Fruit fly (Drosophila melanogaster): ENCODE measurements around the gene CG3437.

The CG3437 gene

dm6 chr3L:9425838-9426237, 31.6 kb downstream of the CG3437 start (continued):
- TF ChIP-seq ftz-f1 (GFP tag; optimal IDR thresholded peaks at IDR 0.05), result no peak
- peak; percentile 21 for TF ChIP-seq Oli (tag; optimal IDR thresholded peaks at IDR 0.05)
- TF ChIP-seq dmrt99B (tag; optimal IDR thresholded peaks at IDR 0.05), result peak; percentile 26
- peak; percentile 20 for TF ChIP-seq CG17385 (GFP tag; optimal IDR thresholded peaks at IDR 0.05)
- TF ChIP-seq PHDP (tag; optimal IDR thresholded peaks at IDR 0.05), result peak; percentile 10
- peak; percentile 12 for TF ChIP-seq CG10979 (tag; optimal IDR thresholded peaks at IDR 0.05)
- TF ChIP-seq Xrp1 (GFP tag; IDR thresholded peaks at IDR 0.05), result peak; percentile 14; the same call in 1 of the 2 replicates
- TF ChIP-seq CG18764 (GFP tag; optimal IDR thresholded peaks at IDR 0.05), result no peak
- TF ChIP-seq stc (GFP tag; IDR thresholded peaks at IDR 0.05), result peak; percentile 17; the same call in 1 of the 2 replicates
- TF ChIP-seq mam (GFP tag; optimal IDR thresholded peaks at IDR 0.05), result peak; percentile 13
- TF ChIP-seq insv (GFP tag; optimal IDR thresholded peaks at IDR 0.05), result no peak
- no peak for TF ChIP-seq bsh (GFP tag; optimal IDR thresholded peaks at IDR 0.05)
- TF ChIP-seq CG11456 (GFP tag; IDR thresholded peaks at IDR 0.05), result no peak
- peak; percentile 25 for TF ChIP-seq tin (GFP tag; optimal IDR thresholded peaks at IDR 0.05)
- peak; percentile 31 for TF ChIP-seq CG7839 (tag; optimal IDR thresholded peaks at IDR 0.05)
- TF ChIP-seq CG17359 (tag; optimal IDR thresholded peaks at IDR 0.05), result peak; percentile 35
- TF ChIP-seq CG13424 (tag; optimal IDR thresholded peaks at IDR 0.05), result peak; percentile 28
- peak; percentile 23 for TF ChIP-seq CG18599 (GFP tag; optimal IDR thresholded peaks at IDR 0.05)
- peak; percentile 26; the same call in 1 of the 2 replicates for TF ChIP-seq CG14441 (GFP tag; IDR thresholded peaks at IDR 0.05)
- TF ChIP-seq CG15601 (tag; optimal IDR thresholded peaks at IDR 0.05), result peak; percentile 10
- TF ChIP-seq dimm (GFP tag; IDR thresholded peaks at IDR 0.05), result no peak
- peak in 1 of 2 experiments; percentile 40 for TF ChIP-seq Hr51 (GFP tag; optimal IDR thresholded peaks at IDR 0.05)
- TF ChIP-seq sens (GFP tag), result peak; percentile 61
- peak; percentile 29 for TF ChIP-seq CG30403 (GFP tag; optimal IDR thresholded peaks at IDR 0.05)
- peak; percentile 22 for TF ChIP-seq CG2712 (tag; optimal IDR thresholded peaks at IDR 0.05)
- TF ChIP-seq unpg (GFP tag; optimal IDR thresholded peaks at IDR 0.05), result peak; percentile 18
- no peak for TF ChIP-seq odd (GFP tag; optimal IDR thresholded peaks at IDR 0.05)
- peak; percentile 29 for TF ChIP-seq ATbp (GFP tag; optimal IDR thresholded peaks at IDR 0.05)
- TF ChIP-seq CrebB (tag; optimal IDR thresholded peaks at IDR 0.05), result no peak
- peak; percentile 16 for TF ChIP-seq nmo (GFP tag; optimal IDR thresholded peaks at IDR 0.05)
- peak; percentile 14 for TF ChIP-seq Hmr (GFP tag; optimal IDR thresholded peaks at IDR 0.05)

DNA sequence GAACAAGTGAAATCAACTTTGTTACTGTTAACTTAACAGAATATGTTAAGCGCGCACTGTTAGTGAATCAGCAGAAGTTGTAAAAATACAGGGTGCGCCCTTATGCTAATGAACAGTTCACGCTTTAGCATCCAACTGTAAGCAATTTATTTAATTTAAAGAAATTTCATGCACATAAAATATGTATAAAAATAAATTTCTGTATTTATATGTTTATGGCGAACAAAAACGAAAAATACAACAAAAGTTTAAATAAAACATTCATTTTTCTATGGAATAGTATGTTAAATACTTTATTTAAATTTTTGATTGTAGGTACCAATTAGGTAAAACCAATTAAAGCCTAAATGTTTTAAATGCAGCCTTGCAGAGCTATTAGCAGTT, 32.9 kb downstream of the CG3437 start:
- TF ChIP-seq CG13424 (tag; optimal IDR thresholded peaks at IDR 0.05), result peak; percentile 65
- TF ChIP-seq tll (GFP tag; optimal IDR thresholded peaks at IDR 0.05), result no peak
- TF ChIP-seq CG32767 (GFP tag; IDR thresholded peaks at IDR 0.05), result no peak
- TF ChIP-seq CG10209 (GFP tag; optimal IDR thresholded peaks at IDR 0.05), result peak; percentile 19
- TF ChIP-seq Oli (tag; optimal IDR thresholded peaks at IDR 0.05), result peak; percentile 2
- no peak for TF ChIP-seq CHES-1-like (GFP tag; optimal IDR thresholded peaks at IDR 0.05)
- no peak for TF ChIP-seq wor (GFP tag; IDR thresholded peaks at IDR 0.05)
- TF ChIP-seq CG12155 (GFP tag; optimal IDR thresholded peaks at IDR 0.05), result peak; percentile 12
- TF ChIP-seq CG2712 (tag; optimal IDR thresholded peaks at IDR 0.05), result peak; percentile 57
- peak; percentile 26 for TF ChIP-seq Hand (GFP tag; optimal IDR thresholded peaks at IDR 0.05)
- no peak for TF ChIP-seq hkb (optimal IDR thresholded peaks at IDR 0.05)
- TF ChIP-seq hkb (GFP tag; IDR thresholded peaks at IDR 0.05), result peak; percentile 45
- peak; percentile 64 for TF ChIP-seq CG11504 (tag; optimal IDR thresholded peaks at IDR 0.05)
- TF ChIP-seq crp (GFP tag; optimal IDR thresholded peaks at IDR 0.05), result peak in 1 of 2 experiments; percentile 8
- peak; percentile 41 for TF ChIP-seq CG10267 (tag; optimal IDR thresholded peaks at IDR 0.05)
- peak; percentile 52 for TF ChIP-seq Blimp-1 (GFP tag; optimal IDR thresholded peaks at IDR 0.05)
- peak; percentile 57 for TF ChIP-seq HHEX (GFP tag; optimal IDR thresholded peaks at IDR 0.05)
- TF ChIP-seq CG17568 (GFP tag; optimal IDR thresholded peaks at IDR 0.05), result peak; percentile 42
- peak; percentile 35 for TF ChIP-seq CG17359 (tag; optimal IDR thresholded peaks at IDR 0.05)
- TF ChIP-seq lab (GFP tag; optimal IDR thresholded peaks at IDR 0.05), result peak; percentile 38
- TF ChIP-seq ranshi (GFP tag; IDR thresholded peaks at IDR 0.05), result 0 out of 2 replicates have a peak, but pooled peaks have one; percentile 7
- peak; percentile 37 for TF ChIP-seq Nf-YC (tag; optimal IDR thresholded peaks at IDR 0.05)
- peak; percentile 79 for TF ChIP-seq PHDP (tag; optimal IDR thresholded peaks at IDR 0.05)
